Fruit fly (Drosophila melanogaster) whole organism, embryonic: ENCODE results near the gene CG8051.
A peak's percentile ranks its signal among the peaks of the same experiment; 100 is the strongest.

Experiments used
- Asciz ChIP-seq: fragments of 200-800 bp; sonication (Bioruptor generic); optimal IDR thresholded peaks from 2 replicates; lab custom pipeline; 2017; ENCODE audit warnings: missing biosample characterization, mild to moderate bottlenecking, missing genetic modification characterization, missing genetic modification reagents
- CG10147 ChIP-seq: fragments of 200-800 bp; sonication (Bioruptor generic); optimal IDR thresholded peaks from 2 replicates; lab custom pipeline; 2019; ENCODE audit warnings: missing biosample characterization, mild to moderate bottlenecking, missing genetic modification characterization, moderate library complexity
- CG11456 ChIP-seq: fragments of 200-800 bp; sonication (Bioruptor generic); IDR thresholded peaks from 3 replicates; pipeline ENCODE4 v1.3.6; 2022; ENCODE audit warnings: missing biosample characterization, missing genetic modification characterization
- CG12104 ChIP-seq: fragments of 200-800 bp; sonication (Bioruptor generic); optimal IDR thresholded peaks from 3 replicates; lab custom pipeline; 2016; ENCODE audit warnings: missing biosample characterization, missing genetic modification characterization
- CG12155 ChIP-seq: fragments of 200-800 bp; sonication (Bioruptor generic); optimal IDR thresholded peaks from 3 replicates; lab custom pipeline; 2016; ENCODE audit warnings: missing biosample characterization, missing genetic modification characterization
- CG12391 ChIP-seq: fragments of 200-800 bp; sonication (Bioruptor generic); optimal IDR thresholded peaks from 3 replicates; lab custom pipeline; 2018; ENCODE audit warnings: missing biosample characterization, mild to moderate bottlenecking, missing genetic modification characterization, moderate library complexity
- CG15011 ChIP-seq: fragments of 200-800 bp; sonication (Bioruptor generic); optimal IDR thresholded peaks from 3 replicates; lab custom pipeline; 2018; ENCODE audit warnings: missing biosample characterization, mild to moderate bottlenecking, missing genetic modification characterization
- CG15073 ChIP-seq: fragments of 200-800 bp; sonication (Bioruptor generic); optimal IDR thresholded peaks from 2 replicates; lab custom pipeline; 2016; ENCODE audit warnings: missing biosample characterization, missing genetic modification characterization
- CG1647 ChIP-seq: fragments of 200-800 bp; sonication (Bioruptor generic); optimal IDR thresholded peaks from 3 replicates; lab custom pipeline; 2016; ENCODE audit warnings: missing biosample characterization, missing genetic modification characterization
- CG16815 ChIP-seq: fragments of 200-800 bp; sonication (Bioruptor generic); optimal IDR thresholded peaks from 3 replicates; lab custom pipeline; 2017; ENCODE audit warnings: missing biosample characterization, mild to moderate bottlenecking, missing genetic modification characterization
- CG17802 ChIP-seq: fragments of 200-800 bp; sonication (Bioruptor generic); optimal IDR thresholded peaks from 2 replicates; lab custom pipeline; 2018; ENCODE audit warnings: missing biosample characterization, mild to moderate bottlenecking, missing genetic modification characterization, moderate library complexity
- CG17912 ChIP-seq: fragments of 200-800 bp; sonication (Bioruptor generic); optimal IDR thresholded peaks from 2 replicates; lab custom pipeline; 2018; ENCODE audit warnings: missing biosample characterization, mild to moderate bottlenecking, missing genetic modification characterization
- CG18476 ChIP-seq: fragments of 200-800 bp; sonication (Bioruptor generic); optimal IDR thresholded peaks from 2 replicates; lab custom pipeline; 2016; ENCODE audit warnings: missing biosample characterization, mild to moderate bottlenecking, missing genetic modification characterization
- CG2120 ChIP-seq: fragments of 200-800 bp; sonication (Bioruptor generic); optimal IDR thresholded peaks from 3 replicates; lab custom pipeline; 2016; ENCODE audit warnings: missing biosample characterization, missing genetic modification characterization
- CG30020 ChIP-seq: fragments of 200-800 bp; optimal IDR thresholded peaks from 2 replicates; lab custom pipeline; 2019; ENCODE audit warnings: missing biosample characterization, mild to moderate bottlenecking, missing genetic modification characterization, moderate library complexity
- CG30431 ChIP-seq: fragments of 200-800 bp; sonication (Bioruptor generic); optimal IDR thresholded peaks from 2 replicates; lab custom pipeline; 2017; ENCODE audit warnings: missing biosample characterization, missing genetic modification characterization
- CG32532 ChIP-seq: fragments of 200-800 bp; sonication (Bioruptor generic); IDR thresholded peaks from 2 replicates; pipeline ENCODE4 v1.3.6; 2022; ENCODE audit warnings: missing biosample characterization, missing genetic modification characterization
- CG6272 ChIP-seq: fragments of 200-800 bp; sonication (Bioruptor generic); IDR thresholded peaks from 2 replicates; pipeline ENCODE4 v1.3.6; 2022; ENCODE audit warnings: missing biosample characterization, missing genetic modification characterization
- CG6854 ChIP-seq: fragments of 200-800 bp; sonication (Bioruptor generic); optimal IDR thresholded peaks from 3 replicates; lab custom pipeline; 2017; ENCODE audit warnings: missing biosample characterization, mild to moderate bottlenecking, missing genetic modification characterization
- CG7839 ChIP-seq: fragments of 200-800 bp; sonication (Bioruptor generic); optimal IDR thresholded peaks from 3 replicates; lab custom pipeline; 2018; ENCODE audit warnings: missing biosample characterization, mild to moderate bottlenecking, missing genetic modification characterization, moderate library complexity
- CG8359 ChIP-seq: fragments of 200-800 bp; sonication (Bioruptor generic); optimal IDR thresholded peaks from 2 replicates; lab custom pipeline; 2017; ENCODE audit warnings: missing biosample characterization, mild to moderate bottlenecking, missing genetic modification characterization, borderline replicate concordance
- CG8388 ChIP-seq: fragments of 200-800 bp; sonication (Bioruptor generic); optimal IDR thresholded peaks from 2 replicates; lab custom pipeline; 2019; ENCODE audit warnings: missing biosample characterization, mild to moderate bottlenecking, missing genetic modification characterization, moderate library complexity
- CG9437 ChIP-seq: fragments of 200-800 bp; sonication (Bioruptor generic); optimal IDR thresholded peaks from 2 replicates; lab custom pipeline; 2018; ENCODE audit warnings: missing biosample characterization, mild to moderate bottlenecking, missing genetic modification characterization
- CTCF ChIP-seq: fragments of 200-800 bp; sonication (Bioruptor generic); optimal IDR thresholded peaks from 2 replicates; lab custom pipeline; 2017; ENCODE audit warnings: missing biosample characterization, mild to moderate bottlenecking, missing genetic modification characterization, moderate library complexity
- Dll ChIP-seq: fragments of 200-800 bp; sonication (Bioruptor generic); IDR thresholded peaks from 4 replicates; pipeline ENCODE4 v1.3.6; 2022; ENCODE audit warnings: missing biosample characterization, missing genetic modification characterization; ENCODE audit not compliant: partially characterized antibody
- HLH54F ChIP-seq: fragments of 200-800 bp; sonication (Bioruptor generic); optimal IDR thresholded peaks from 3 replicates; lab custom pipeline; 2016; ENCODE audit warnings: missing biosample characterization, missing genetic modification characterization
- Jarid2 ChIP-seq: fragments of 200-800 bp; sonication (Bioruptor generic); optimal IDR thresholded peaks from 3 replicates; lab custom pipeline; 2017; ENCODE audit warnings: mild to moderate bottlenecking, missing biosample characterization, missing genetic modification reagents, missing genetic modification characterization
- Ssrp ChIP-seq: fragments of 200-800 bp; sonication (Bioruptor generic); optimal IDR thresholded peaks from 2 replicates; lab custom pipeline; 2018; ENCODE audit warnings: missing biosample characterization, mild to moderate bottlenecking, missing genetic modification characterization, moderate library complexity
- Taf1 ChIP-seq: fragments of 200-800 bp; sonication (Bioruptor generic); IDR thresholded peaks from 2 replicates; pipeline ENCODE4 v1.3.6; 2022; ENCODE audit warnings: missing biosample characterization, missing genetic modification characterization
- Trl ChIP-seq, 3 experiments: fragments of >200 bp in 2 of 3; fragments of 200-800 bp in 1 of 3; sonication (Bioruptor generic) in 1 of 3; optimal IDR thresholded peaks; 2 replicates in 1 of 3; 3 replicates in 2 of 3; lab custom pipeline; 2016 to 2017; ENCODE audit warnings: missing biosample characterization in 1 of 3, missing genetic modification characterization in 1 of 3
- ac ChIP-seq: fragments of 200-800 bp; sonication (Bioruptor generic); optimal IDR thresholded peaks from 3 replicates; lab custom pipeline; 2017; ENCODE audit warnings: missing biosample characterization, mild to moderate bottlenecking, missing genetic modification characterization
- ato ChIP-seq: fragments of 200-800 bp; sonication (Bioruptor generic); IDR thresholded peaks from 2 replicates; pipeline ENCODE4 v1.3.6; 2022; ENCODE audit warnings: missing biosample characterization, missing genetic modification characterization; ENCODE audit not compliant: partially characterized antibody
- cato ChIP-seq: fragments of 200-800 bp; sonication (Bioruptor generic); optimal IDR thresholded peaks from 2 replicates; lab custom pipeline; 2016; ENCODE audit warnings: missing biosample characterization, missing genetic modification characterization, borderline replicate concordance
- crc ChIP-seq: fragments of 200-800 bp; sonication (Bioruptor generic); optimal IDR thresholded peaks from 2 replicates; lab custom pipeline; 2016; ENCODE audit warnings: missing biosample characterization, missing genetic modification characterization
- dimm ChIP-seq: fragments of 200-800 bp; sonication (Bioruptor generic); IDR thresholded peaks from 2 replicates; pipeline ENCODE4 v1.3.6; 2022; ENCODE audit warnings: missing biosample characterization, missing genetic modification characterization
- ewg ChIP-seq: fragments of 200-800 bp; sonication (Bioruptor generic); optimal IDR thresholded peaks from 3 replicates; lab custom pipeline; 2017; ENCODE audit warnings: mild to moderate bottlenecking, missing biosample characterization, missing genetic modification reagents, missing genetic modification characterization
- fd3F ChIP-seq: fragments of 200-800 bp; sonication (Bioruptor generic); optimal IDR thresholded peaks from 2 replicates; lab custom pipeline; 2018; ENCODE audit warnings: missing biosample characterization, mild to moderate bottlenecking, missing genetic modification characterization, moderate library complexity
- gfzf ChIP-seq: fragments of 200-800 bp; sonication (Bioruptor generic); optimal IDR thresholded peaks from 2 replicates; lab custom pipeline; 2016; ENCODE audit warnings: missing biosample characterization, mild to moderate bottlenecking, missing genetic modification characterization, moderate library complexity
- jigr1 ChIP-seq: fragments of 200-800 bp; sonication (Bioruptor generic); IDR thresholded peaks from 3 replicates; pipeline ENCODE4 v1.3.6; 2022; ENCODE audit warnings: missing biosample characterization, missing genetic modification characterization
- lmd ChIP-seq: fragments of 200-800 bp; sonication (Bioruptor generic); IDR thresholded peaks from 2 replicates; pipeline ENCODE4 v1.3.6; 2022; ENCODE audit warnings: missing biosample characterization, missing genetic modification characterization
- lola ChIP-seq, 3 experiments: fragments of >200 bp in 2 of 3; fragments of 200-800 bp in 1 of 3; sonication (Bioruptor generic) in 1 of 3; optimal IDR thresholded peaks; 2 replicates each; lab custom pipeline; 2017 to 2019; ENCODE audit warnings: missing biosample characterization in 3 of 3, missing genetic modification characterization in 3 of 3, mild to moderate bottlenecking in 1 of 3, moderate library complexity in 1 of 3
- luna ChIP-seq: fragments of 200-800 bp; sonication (Bioruptor generic); optimal IDR thresholded peaks from 2 replicates; lab custom pipeline; 2016; ENCODE audit warnings: missing biosample characterization, missing genetic modification characterization
- nerfin-1 ChIP-seq: fragments of 200-800 bp; sonication (Bioruptor generic); optimal IDR thresholded peaks from 3 replicates; lab custom pipeline; 2019; ENCODE audit warnings: missing biosample characterization, mild to moderate bottlenecking, missing genetic modification characterization, moderate library complexity
- prd ChIP-seq, 3 experiments: fragments of >200 bp in 2 of 3; fragments of 200-800 bp in 1 of 3; sonication (Bioruptor generic) in 1 of 3; optimal IDR thresholded peaks in 2 of 3; IDR thresholded peaks in 1 of 3; 2 replicates in 2 of 3; 3 replicates in 1 of 3; pipeline versions ENCODE4 v1.3.6 to Lab custom; 2017 to 2022; ENCODE audit warnings: missing biosample characterization in 1 of 3, missing genetic modification characterization in 1 of 3
- rib ChIP-seq: fragments of 200-800 bp; sonication (Bioruptor generic); IDR thresholded peaks from 2 replicates; pipeline ENCODE4 v1.3.6; 2022; ENCODE audit warnings: missing biosample characterization, missing genetic modification characterization
- ssp ChIP-seq: fragments of 200-800 bp; sonication (Bioruptor generic); IDR thresholded peaks from 2 replicates; pipeline ENCODE4 v1.3.6; 2022; ENCODE audit warnings: missing biosample characterization, missing genetic modification characterization
- sug ChIP-seq: fragments of 200-800 bp; optimal IDR thresholded peaks from 2 replicates; lab custom pipeline; 2019; ENCODE audit warnings: missing biosample characterization, mild to moderate bottlenecking, missing genetic modification characterization, moderate library complexity
- tup ChIP-seq: fragments of 200-800 bp; sonication (Bioruptor generic); optimal IDR thresholded peaks from 2 replicates; lab custom pipeline; 2016; ENCODE audit warnings: missing biosample characterization, mild to moderate bottlenecking, missing genetic modification characterization, moderate library complexity

Gene CG8051

DNA sequence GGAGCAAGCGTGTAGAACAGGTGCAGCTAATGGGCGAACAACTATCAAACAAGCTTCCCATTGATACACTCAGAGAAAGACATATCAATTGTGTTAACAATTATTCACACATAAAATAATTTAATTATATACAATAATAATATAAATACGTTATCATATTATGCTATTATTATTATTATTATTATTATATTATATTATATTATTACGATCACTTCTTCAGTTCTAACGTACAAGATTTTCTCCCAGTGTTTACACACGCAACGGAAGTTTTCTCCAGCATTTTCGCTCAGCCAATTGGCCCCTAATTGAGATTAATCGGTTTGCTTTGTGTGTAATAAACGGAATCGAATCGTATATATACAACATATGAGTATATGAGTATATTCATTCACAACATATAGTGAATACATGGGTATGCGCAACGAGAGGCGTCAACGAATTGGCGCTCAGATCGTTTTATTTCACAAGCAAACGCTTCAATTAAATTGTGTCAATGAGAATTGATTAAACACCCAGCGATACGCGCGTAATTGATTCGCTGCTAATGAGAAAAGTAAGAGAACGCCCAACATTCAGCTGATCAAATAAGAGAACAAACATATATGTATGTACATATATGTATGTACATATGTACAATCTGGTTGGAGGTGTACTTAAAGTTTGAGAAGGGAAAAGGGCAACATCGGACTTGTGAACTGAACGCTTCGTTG is 9.5 kb upstream of the CG8051 start (continued):
- TF ChIP-seq CG30020 (tag; lab: Kevin White, UChicago), result peak; percentile 13
- TF ChIP-seq CG17802 (tag; lab: Kevin White, UChicago), result no peak
- TF ChIP-seq HLH54F, result no peak
- TF ChIP-seq CG12104, result no peak
- no peak for TF ChIP-seq ato
- peak; percentile 32 for TF ChIP-seq CG9437
- no peak for TF ChIP-seq CG15011 (GFP tag; lab: Kevin White, UChicago)
- TF ChIP-seq Jarid2 (GFP tag; lab: Kevin White, UChicago), result peak; percentile 1
- no peak for TF ChIP-seq CG6272 (GFP tag; lab: Robert Waterston, UW)
- no peak for TF ChIP-seq luna (GFP tag; lab: Kevin White, UChicago)
- TF ChIP-seq CG12391, result peak; percentile 73
- no peak for TF ChIP-seq CG1647
- TF ChIP-seq CG15073 (GFP tag; lab: Kevin White, UChicago), result no peak
- TF ChIP-seq CG7839 (tag; lab: Kevin White, UChicago), result peak; percentile 77
- 0 out of 2 replicates have a peak, but pooled peaks have one; percentile 28 for TF ChIP-seq Taf1 (GFP tag; lab: Robert Waterston, UW)
- TF ChIP-seq CTCF (GFP tag; lab: Kevin White, UChicago), result no peak
- TF ChIP-seq crc (GFP tag; lab: Kevin White, UChicago), result no peak
- peak; percentile 17 for TF ChIP-seq nerfin-1 (tag; lab: Kevin White, UChicago)
- TF ChIP-seq CG8388 (GFP tag; lab: Kevin White, UChicago), result peak; percentile 70
- no peak for TF ChIP-seq tup (GFP tag; lab: Kevin White, UChicago)
- TF ChIP-seq CG6854, result no peak
- peak; percentile 13 for TF ChIP-seq CG2120 (GFP tag; lab: Kevin White, UChicago)
- TF ChIP-seq Dll (GFP tag; lab: Robert Waterston, UW), result no peak
- TF ChIP-seq ssp, result no peak
- peak; percentile 0 for TF ChIP-seq CG30431 (GFP tag; lab: Kevin White, UChicago)
- TF ChIP-seq ac, result no peak
- TF ChIP-seq CG16815 (GFP tag; lab: Kevin White, UChicago), result no peak
- TF ChIP-seq CG11456 (GFP tag; lab: Robert Waterston, UW), result no peak
- no peak for TF ChIP-seq CG18476
- TF ChIP-seq Asciz (GFP tag; lab: Kevin White, UChicago), result peak; percentile 58
- TF ChIP-seq lmd (GFP tag; lab: Robert Waterston, UW), result peak; percentile 56
- TF ChIP-seq ewg (GFP tag; lab: Kevin White, UChicago), result peak; percentile 12
- TF ChIP-seq Trl (optimal IDR thresholded peaks at IDR 0.05; lab: Kevin White, UChicago), result no peak
- TF ChIP-seq Trl (GFP tag; optimal IDR thresholded peaks at IDR 0.05; lab: Kevin White, UChicago), result no peak
- no peak for TF ChIP-seq dimm (GFP tag; lab: Robert Waterston, UW)
- peak; percentile 33 for TF ChIP-seq fd3F (GFP tag; lab: Kevin White, UChicago)
- peak; percentile 58 for TF ChIP-seq CG10147
- peak; percentile 59 for TF ChIP-seq CG32532 (GFP tag; lab: Robert Waterston, UW)
- peak; percentile 51 for TF ChIP-seq CG12155 (GFP tag; lab: Kevin White, UChicago)
- TF ChIP-seq CG17912, result no peak
- TF ChIP-seq Ssrp (tag; lab: Kevin White, UChicago), result peak; percentile 54
- no peak for TF ChIP-seq rib
- no peak for TF ChIP-seq jigr1 (GFP tag; lab: Robert Waterston, UW)
- TF ChIP-seq prd (optimal IDR thresholded peaks at IDR 0.05; lab: Kevin White, UChicago), result no peak
- TF ChIP-seq prd (GFP tag; IDR thresholded peaks at IDR 0.05; lab: Robert Waterston, UW), result peak; percentile 53
- no peak for TF ChIP-seq cato (GFP tag; lab: Kevin White, UChicago)
- TF ChIP-seq gfzf (GFP tag; lab: Kevin White, UChicago), result no peak
- TF ChIP-seq CG8359 (GFP tag; lab: Kevin White, UChicago), result peak; percentile 4
- peak; percentile 38 for TF ChIP-seq sug (tag; lab: Kevin White, UChicago)
- peak in 1 of 3 experiments; percentile 44 for TF ChIP-seq lola (GFP tag; optimal IDR thresholded peaks at IDR 0.05; lab: Kevin White, UChicago)
